Fruit fly (Drosophila melanogaster) whole organism, embryonic: ENCODE data around the gene Ctr1A.

ENCODE experiments used
- Atf-2 ChIP-seq: fragments of 200-800 bp; sonication (Bioruptor generic); optimal IDR thresholded peaks from 2 replicates; lab custom pipeline; 2016; ENCODE audit warnings: missing biosample characterization, missing genetic modification characterization
- B-H1 ChIP-seq: fragments of 200-800 bp; sonication (Bioruptor generic); IDR thresholded peaks from 3 replicates; pipeline ENCODE4 v1.3.6; 2022; ENCODE audit warnings: missing biosample characterization, missing genetic modification characterization
- Bgb ChIP-seq: fragments of 200-800 bp; sonication (Bioruptor generic); IDR thresholded peaks from 2 replicates; pipeline ENCODE4 v1.3.6; 2022; ENCODE audit warnings: missing biosample characterization, missing genetic modification characterization; ENCODE audit not compliant: partially characterized antibody
- BtbVII ChIP-seq: fragments of 200-800 bp; sonication (Bioruptor generic); optimal IDR thresholded peaks from 3 replicates; lab custom pipeline; 2017; ENCODE audit warnings: missing biosample characterization, mild to moderate bottlenecking, missing genetic modification characterization
- CG10147 ChIP-seq: fragments of 200-800 bp; sonication (Bioruptor generic); optimal IDR thresholded peaks from 2 replicates; lab custom pipeline; 2019; ENCODE audit warnings: missing biosample characterization, mild to moderate bottlenecking, missing genetic modification characterization, moderate library complexity
- CG10274 ChIP-seq: fragments of 200-800 bp; sonication (Bioruptor generic); optimal IDR thresholded peaks from 3 replicates; lab custom pipeline; 2017; ENCODE audit warnings: missing biosample characterization, mild to moderate bottlenecking, missing genetic modification characterization
- CG10959 ChIP-seq: fragments of 200-800 bp; sonication (Bioruptor generic); IDR thresholded peaks from 2 replicates; pipeline ENCODE4 v1.3.6; 2022; ENCODE audit warnings: missing biosample characterization, missing genetic modification characterization
- CG11085 ChIP-seq: fragments of 200-800 bp; sonication (Bioruptor generic); IDR thresholded peaks from 2 replicates; pipeline ENCODE4 v1.3.6; 2022; ENCODE audit warnings: missing biosample characterization, missing genetic modification characterization
- CG12071 ChIP-seq: fragments of 200-800 bp; sonication (Bioruptor generic); optimal IDR thresholded peaks from 3 replicates; lab custom pipeline; 2018; ENCODE audit warnings: missing biosample characterization, mild to moderate bottlenecking, missing genetic modification characterization
- CG12299 ChIP-seq: fragments of 200-800 bp; sonication (Bioruptor generic); optimal IDR thresholded peaks from 2 replicates; lab custom pipeline; 2018; ENCODE audit warnings: missing biosample characterization, mild to moderate bottlenecking, missing genetic modification characterization
- CG12659 ChIP-seq: fragments of 200-800 bp; sonication (Bioruptor generic); optimal IDR thresholded peaks from 3 replicates; lab custom pipeline; 2017; ENCODE audit warnings: mild to moderate bottlenecking, missing biosample characterization, missing genetic modification reagents, missing genetic modification characterization
- CG12744 ChIP-seq: fragments of 200-800 bp; sonication (Bioruptor generic); optimal IDR thresholded peaks from 2 replicates; lab custom pipeline; 2016; ENCODE audit warnings: missing biosample characterization, missing genetic modification characterization
- CG14667 ChIP-seq: fragments of 200-800 bp; sonication (Bioruptor generic); IDR thresholded peaks from 2 replicates; pipeline ENCODE4 v1.3.6; 2022; ENCODE audit warnings: missing biosample characterization, missing genetic modification characterization
- CG15514 ChIP-seq: fragments of 200-800 bp; sonication (Bioruptor generic); optimal IDR thresholded peaks from 3 replicates; lab custom pipeline; 2017; ENCODE audit warnings: missing biosample characterization, missing genetic modification characterization, mild to moderate bottlenecking, moderate library complexity, missing genetic modification reagents
- CG17328 ChIP-seq: fragments of 200-800 bp; sonication (Bioruptor generic); IDR thresholded peaks from 2 replicates; pipeline ENCODE4 v1.3.6; 2022; ENCODE audit warnings: missing biosample characterization, missing genetic modification characterization
- CG17361 ChIP-seq: fragments of 200-800 bp; sonication (Bioruptor generic); IDR thresholded peaks from 3 replicates; pipeline ENCODE4 v1.3.6; 2022; ENCODE audit warnings: missing biosample characterization, missing genetic modification characterization
- CG2120 ChIP-seq: fragments of 200-800 bp; sonication (Bioruptor generic); optimal IDR thresholded peaks from 3 replicates; lab custom pipeline; 2016; ENCODE audit warnings: missing biosample characterization, missing genetic modification characterization
- CG30020 ChIP-seq: fragments of 200-800 bp; optimal IDR thresholded peaks from 2 replicates; lab custom pipeline; 2019; ENCODE audit warnings: missing biosample characterization, mild to moderate bottlenecking, missing genetic modification characterization, moderate library complexity
- CG32767 ChIP-seq: fragments of 200-800 bp; sonication (Bioruptor generic); IDR thresholded peaks from 2 replicates; pipeline ENCODE4 v1.3.6; 2022; ENCODE audit warnings: missing biosample characterization, missing genetic modification characterization
- CG34224 ChIP-seq: fragments of 200-800 bp; sonication (Bioruptor generic); IDR thresholded peaks from 3 replicates; pipeline ENCODE4 v1.3.6; 2022; ENCODE audit warnings: missing biosample characterization, missing genetic modification characterization; ENCODE audit not compliant: partially characterized antibody
- CG34422 ChIP-seq: fragments of 200-800 bp; sonication (Bioruptor generic); IDR thresholded peaks from 3 replicates; pipeline ENCODE4 v1.3.6; 2022; ENCODE audit warnings: missing biosample characterization, missing genetic modification characterization
- CG6175 ChIP-seq: fragments of 200-800 bp; sonication (Bioruptor generic); IDR thresholded peaks from 3 replicates; pipeline ENCODE4 v1.3.6; 2022; ENCODE audit warnings: missing biosample characterization, missing genetic modification characterization
- CG7357 ChIP-seq: fragments of 200-800 bp; sonication (Bioruptor generic); IDR thresholded peaks from 3 replicates; pipeline ENCODE4 v1.3.6; 2022; ENCODE audit warnings: missing biosample characterization, missing genetic modification characterization
- CG8388 ChIP-seq: fragments of 200-800 bp; sonication (Bioruptor generic); optimal IDR thresholded peaks from 2 replicates; lab custom pipeline; 2019; ENCODE audit warnings: missing biosample characterization, mild to moderate bottlenecking, missing genetic modification characterization, moderate library complexity
- Doc3 ChIP-seq: fragments of 200-800 bp; sonication (Bioruptor generic); IDR thresholded peaks from 3 replicates; pipeline ENCODE4 v1.3.6; 2022; ENCODE audit warnings: missing biosample characterization, missing genetic modification characterization; ENCODE audit not compliant: partially characterized antibody
- Dp ChIP-seq: fragments of 200-800 bp; sonication (Bioruptor generic); optimal IDR thresholded peaks from 2 replicates; lab custom pipeline; 2018; ENCODE audit warnings: missing biosample characterization, mild to moderate bottlenecking, missing genetic modification characterization, moderate library complexity
- HmgZ ChIP-seq: fragments of 200-800 bp; sonication (Bioruptor generic); optimal IDR thresholded peaks from 2 replicates; lab custom pipeline; 2018; ENCODE audit warnings: missing biosample characterization, mild to moderate bottlenecking, missing genetic modification characterization
- Jarid2 ChIP-seq: fragments of 200-800 bp; sonication (Bioruptor generic); optimal IDR thresholded peaks from 3 replicates; lab custom pipeline; 2017; ENCODE audit warnings: mild to moderate bottlenecking, missing biosample characterization, missing genetic modification reagents, missing genetic modification characterization
- Lim3 ChIP-seq: fragments of 200-800 bp; sonication (Bioruptor generic); IDR thresholded peaks from 2 replicates; pipeline ENCODE4 v1.3.6; 2022; ENCODE audit warnings: missing biosample characterization, missing genetic modification characterization
- Med ChIP-seq: fragments of 200-800 bp; sonication (Bioruptor generic); peaks from one replicate; lab custom pipeline; 2016; ENCODE audit warnings: missing biosample characterization, missing genetic modification characterization, mild to moderate bottlenecking, inconsistent platforms, moderate library complexity
- Myb ChIP-seq: fragments of 200-800 bp; sonication (Bioruptor generic); optimal IDR thresholded peaks from 2 replicates; lab custom pipeline; 2016; ENCODE audit warnings: missing biosample characterization, missing genetic modification characterization
- NC2β ChIP-seq: fragments of 200-800 bp; sonication (Bioruptor generic); optimal IDR thresholded peaks from 2 replicates; lab custom pipeline; 2016; ENCODE audit warnings: missing biosample characterization, missing genetic modification characterization
- NK7.1 ChIP-seq: fragments of 200-800 bp; sonication (Bioruptor generic); optimal IDR thresholded peaks from 3 replicates; lab custom pipeline; 2016; ENCODE audit warnings: missing biosample characterization, missing genetic modification characterization
- Opbp ChIP-seq: fragments of 200-800 bp; sonication (Bioruptor generic); IDR thresholded peaks from 3 replicates; pipeline ENCODE4 v1.3.6; 2022; ENCODE audit warnings: missing biosample characterization, missing genetic modification characterization; ENCODE audit not compliant: partially characterized antibody
- aop ChIP-seq: fragments of 200-800 bp; sonication (Bioruptor generic); IDR thresholded peaks from 2 replicates; pipeline ENCODE4 v1.3.6; 2022; ENCODE audit warnings: missing biosample characterization, missing genetic modification characterization
- ato ChIP-seq: fragments of 200-800 bp; sonication (Bioruptor generic); IDR thresholded peaks from 2 replicates; pipeline ENCODE4 v1.3.6; 2022; ENCODE audit warnings: missing biosample characterization, missing genetic modification characterization; ENCODE audit not compliant: partially characterized antibody
- br ChIP-seq: fragments of >200 bp; optimal IDR thresholded peaks from 2 replicates; lab custom pipeline; 2017
- en ChIP-seq: fragments of 200-800 bp; sonication (Bioruptor generic); optimal IDR thresholded peaks from 2 replicates; lab custom pipeline; 2016; ENCODE audit warnings: missing biosample characterization, missing genetic modification characterization
- gcm ChIP-seq: fragments of 200-800 bp; sonication (Bioruptor generic); optimal IDR thresholded peaks from 2 replicates; lab custom pipeline; 2019; ENCODE audit warnings: missing biosample characterization, mild to moderate bottlenecking, missing genetic modification characterization, moderate library complexity
- grn ChIP-seq: fragments of 200-800 bp; sonication (Bioruptor generic); optimal IDR thresholded peaks from 3 replicates; lab custom pipeline; 2017; ENCODE audit warnings: missing biosample characterization, missing genetic modification characterization
- ind ChIP-seq: fragments of 200-800 bp; sonication (Bioruptor generic); optimal IDR thresholded peaks from 3 replicates; lab custom pipeline; 2016; ENCODE audit warnings: missing biosample characterization, missing genetic modification characterization
- knrl ChIP-seq: fragments of 200-800 bp; sonication (Bioruptor generic); IDR thresholded peaks from 3 replicates; pipeline ENCODE4 v1.3.6; 2022; ENCODE audit warnings: missing biosample characterization, missing genetic modification characterization; ENCODE audit not compliant: partially characterized antibody
- pan ChIP-seq, 4 experiments: fragments of >200 bp in 3 of 4; fragments of 200-800 bp in 1 of 4; sonication (Bioruptor generic) in 1 of 4; optimal IDR thresholded peaks in 3 of 4; IDR thresholded peaks in 1 of 4; 2 replicates each; pipeline versions ENCODE4 v1.3.6 to Lab custom; 2017 to 2022; ENCODE audit warnings: missing biosample characterization in 2 of 4, missing genetic modification characterization in 2 of 4, mixed read lengths in 1 of 4
- pfk ChIP-seq: fragments of 200-800 bp; sonication (Bioruptor generic); optimal IDR thresholded peaks from 2 replicates; lab custom pipeline; 2018; ENCODE audit warnings: missing biosample characterization, mild to moderate bottlenecking, missing genetic modification characterization, moderate library complexity
- sd ChIP-seq: fragments of 200-800 bp; sonication (Bioruptor generic); optimal IDR thresholded peaks from 3 replicates; lab custom pipeline; 2018; ENCODE audit warnings: missing biosample characterization, mild to moderate bottlenecking, missing genetic modification characterization, moderate library complexity
- sob ChIP-seq: fragments of 200-800 bp; sonication (Bioruptor generic); IDR thresholded peaks from 2 replicates; pipeline ENCODE4 v1.3.6; 2022; ENCODE audit warnings: missing biosample characterization, missing genetic modification characterization
- trem ChIP-seq: fragments of 200-800 bp; optimal IDR thresholded peaks from 3 replicates; lab custom pipeline; 2019; ENCODE audit warnings: missing biosample characterization, mild to moderate bottlenecking, missing genetic modification characterization, moderate library complexity
- wek ChIP-seq: fragments of 200-800 bp; sonication (Bioruptor generic); optimal IDR thresholded peaks from 3 replicates; lab custom pipeline; 2018; ENCODE audit warnings: missing biosample characterization, mild to moderate bottlenecking, missing genetic modification characterization, moderate library complexity
- z ChIP-seq: fragments of 200-800 bp; sonication (Bioruptor generic); IDR thresholded peaks from 3 replicates; pipeline ENCODE4 v1.3.6; 2022; ENCODE audit warnings: missing biosample characterization, missing genetic modification characterization

Ctr1A gene

dm6 chrX:6683635-6684499, 22.4 kb downstream of the Ctr1A start, which contains the start of gene Pink1 (continued):
- no peak for TF ChIP-seq CG14667 (GFP tag; lab: Robert Waterston, UW)
- TF ChIP-seq CG6175 (GFP tag; lab: Robert Waterston, UW) = no peak
- TF ChIP-seq Myb = peak; percentile 98
- no peak for TF ChIP-seq CG8388 (GFP tag; lab: Kevin White, UChicago)
- no peak for TF ChIP-seq ind
- no peak for TF ChIP-seq CG2120 (GFP tag; lab: Kevin White, UChicago)
- no peak for TF ChIP-seq CG12744 (GFP tag; lab: Kevin White, UChicago)
- peak; percentile 59 for TF ChIP-seq Med (GFP tag; lab: Kevin White, UChicago)
- TF ChIP-seq CG10959 (GFP tag; lab: Robert Waterston, UW) = no peak
- no peak for TF ChIP-seq aop
- TF ChIP-seq pan (optimal IDR thresholded peaks at IDR 0.05; lab: Kevin White, UChicago) = no peak
- no peak for TF ChIP-seq pan (GFP tag; optimal IDR thresholded peaks at IDR 0.05 in 1 of 2, IDR thresholded peaks at IDR 0.05 in 1 of 2)
- TF ChIP-seq Atf-2 = no peak
- peak; percentile 0 for TF ChIP-seq trem (tag; lab: Kevin White, UChicago)
- TF ChIP-seq Dp (GFP tag; lab: Kevin White, UChicago) = peak; percentile 12
- TF ChIP-seq HmgZ (tag; lab: Kevin White, UChicago) = no peak
- no peak for TF ChIP-seq sob
- TF ChIP-seq CG11085 = no peak
- no peak for TF ChIP-seq CG17361 (GFP tag; lab: Robert Waterston, UW)
- peak; percentile 96 for TF ChIP-seq pfk
- no peak for TF ChIP-seq gcm (GFP tag; lab: Kevin White, UChicago)
- TF ChIP-seq CG12659 (GFP tag; lab: Kevin White, UChicago) = peak; percentile 45
- TF ChIP-seq CG15514 (GFP tag; lab: Kevin White, UChicago) = peak; percentile 36
- TF ChIP-seq wek (GFP tag; lab: Kevin White, UChicago) = no peak
- no peak for TF ChIP-seq sd (tag; lab: Kevin White, UChicago)
- peak; percentile 59 for TF ChIP-seq Bgb (GFP tag; lab: Robert Waterston, UW)
- TF ChIP-seq CG17328 (GFP tag; lab: Robert Waterston, UW) = no peak
- no peak for TF ChIP-seq CG10147
- TF ChIP-seq CG7357 (GFP tag; lab: Robert Waterston, UW) = no peak
- TF ChIP-seq Opbp (GFP tag; lab: Robert Waterston, UW) = peak; percentile 47; the same call in 1 of the 3 replicates
- no peak for TF ChIP-seq grn (GFP tag; lab: Kevin White, UChicago)
- TF ChIP-seq br (lab: Kevin White, UChicago) = no peak
- TF ChIP-seq ato (GFP tag; lab: Robert Waterston, UW) = peak; percentile 60; the same call in 1 of the 2 replicates
- TF ChIP-seq CG34422 (GFP tag; lab: Robert Waterston, UW) = no peak
- TF ChIP-seq Doc3 (GFP tag; lab: Robert Waterston, UW) = no peak
- TF ChIP-seq CG34224 (GFP tag; lab: Robert Waterston, UW) = peak; percentile 15; the same call in 2 of the 3 replicates
- TF ChIP-seq Lim3 (GFP tag; lab: Robert Waterston, UW) = no peak
- no peak for TF ChIP-seq CG30020
- TF ChIP-seq B-H1 (GFP tag; lab: Robert Waterston, UW) = no peak
- TF ChIP-seq CG32767 (GFP tag; lab: Robert Waterston, UW) = no peak
- TF ChIP-seq knrl (GFP tag; lab: Robert Waterston, UW) = peak; percentile 57
- TF ChIP-seq CG12299 (tag; lab: Kevin White, UChicago) = no peak
- TF ChIP-seq CG10274 = no peak
- TF ChIP-seq NC2β (GFP tag; lab: Kevin White, UChicago) = no peak
- no peak for TF ChIP-seq Jarid2 (GFP tag; lab: Kevin White, UChicago)
- TF ChIP-seq z (GFP tag; lab: Robert Waterston, UW) = no peak
- no peak for TF ChIP-seq BtbVII (GFP tag; lab: Kevin White, UChicago)
- no peak for TF ChIP-seq en (GFP tag; lab: Kevin White, UChicago)
- TF ChIP-seq CG12071 (GFP tag; lab: Kevin White, UChicago) = no peak
- no peak for TF ChIP-seq NK7.1 (GFP tag; lab: Kevin White, UChicago)
